Worm (Caenorhabditis elegans): ENCODE measurements around the gene F13H10.3.

DNA sequence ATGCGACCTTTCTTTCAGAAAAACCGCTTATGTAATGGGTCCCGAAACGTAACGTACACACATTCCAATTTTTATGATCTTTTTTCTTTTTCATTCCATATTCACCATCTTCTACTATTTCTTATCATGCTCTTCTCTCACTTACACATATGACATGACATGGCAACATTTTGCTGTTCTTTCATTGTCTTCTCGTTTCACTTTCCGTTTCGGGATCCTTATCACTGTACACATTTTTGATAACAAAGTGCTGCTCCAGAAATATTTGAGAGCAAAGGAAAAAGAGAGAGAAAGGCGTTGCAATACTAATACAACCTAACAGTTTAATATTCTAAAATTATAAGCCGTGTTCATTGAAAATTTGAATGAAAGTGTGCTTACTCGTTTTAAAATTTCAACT lies 45.4 kb downstream of the F13H10.3 start:
- TF ChIP-seq cog-1 (tag; optimal IDR thresholded peaks at IDR 0.05) (no peak), med-1 (GFP tag; optimal IDR thresholded peaks at IDR 0.05; ENCODE audit: insufficient read depth) (no peak), ztf-23 (GFP tag; IDR thresholded peaks at IDR 0.05) (no peak)

All from whole organism, midembryonic.